Fruit fly (Drosophila melanogaster) Kc167 (cell line): ENCODE results near the gene Mvl.

Experiments
- Myc ChIP-seq: fragments of >200 bp; optimal IDR thresholded peaks from 2 replicates; lab custom pipeline; 2017; ENCODE audit warnings: missing external identifiers
- Sin3A ChIP-seq: fragments of >200 bp; optimal IDR thresholded peaks from 2 replicates; lab custom pipeline; 2018; ENCODE audit warnings: missing external identifiers
- h ChIP-seq: fragments of >200 bp; optimal IDR thresholded peaks from 3 replicates; lab custom pipeline; 2018; ENCODE audit warnings: missing external identifiers
- insv ChIP-seq: fragments of >200 bp; optimal IDR thresholded peaks from 3 replicates; lab custom pipeline; 2018; ENCODE audit warnings: missing external identifiers
- psq ChIP-seq: fragments of >200 bp; optimal IDR thresholded peaks from 2 replicates; lab custom pipeline; 2017; ENCODE audit warnings: missing external identifiers
- ttk ChIP-seq: sonication (Bioruptor generic); optimal IDR thresholded peaks from 2 replicates; lab custom pipeline; 2017; ENCODE audit warnings: missing external identifiers

The Mvl gene

DNA sequence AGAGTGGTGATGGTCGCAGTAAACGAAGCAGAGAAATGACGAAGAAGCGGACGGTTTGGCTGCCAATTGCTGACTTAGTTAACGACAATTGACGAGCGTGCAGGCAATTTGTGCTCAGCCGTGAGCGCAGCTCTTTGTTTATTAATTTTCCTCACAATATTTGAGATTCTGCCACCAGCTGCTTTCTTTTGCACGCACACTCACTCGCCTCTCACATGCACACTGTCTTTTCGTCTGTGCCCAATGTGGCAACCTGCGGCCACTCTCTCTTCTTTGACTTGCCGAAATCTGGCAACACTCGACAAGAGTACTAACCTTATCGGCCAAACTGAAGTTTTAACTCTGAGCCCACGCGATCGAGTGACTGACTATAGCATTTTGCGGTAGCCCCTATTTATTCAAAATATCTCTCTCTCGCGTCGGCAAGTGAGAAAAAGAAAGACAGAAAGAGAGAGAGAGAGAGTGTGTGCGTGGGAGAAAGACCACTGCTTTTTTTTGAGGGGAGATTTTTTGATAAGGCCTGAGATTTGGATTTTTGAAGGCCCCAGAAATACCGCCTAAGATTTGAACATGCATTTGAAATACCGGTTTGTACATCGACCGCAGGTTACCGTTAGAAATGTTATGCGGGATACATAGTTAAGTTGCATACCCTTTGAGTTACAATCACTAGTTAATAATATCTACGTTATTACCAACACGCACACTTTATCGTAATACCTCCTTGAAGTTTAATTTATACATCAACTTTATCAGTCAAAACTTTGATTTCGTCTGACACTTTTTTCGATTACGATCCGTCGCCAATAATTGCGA is at the start of gene Mvl:
TSS of gene Mvl (minus strand) at position 371 of the 816 bp plus-strand sequence.
- TF ChIP-seq insv (lab: Kevin White, UChicago) (no peak), Myc (lab: Kevin White, UChicago) (no peak), ttk (lab: Kevin White, UChicago) (no peak), Sin3A (lab: Kevin White, UChicago) (no peak), h (lab: Kevin White, UChicago) (no peak), psq (lab: Kevin White, UChicago) (no peak)

dm6 chr3R:21109712-21110111 is 49.1 kb upstream of the Mvl start:
- TF ChIP-seq Myc (lab: Kevin White, UChicago) = no peak
- no peak for TF ChIP-seq ttk (lab: Kevin White, UChicago)
- no peak for TF ChIP-seq insv (lab: Kevin White, UChicago)
- no peak for TF ChIP-seq Sin3A (lab: Kevin White, UChicago)
- no peak for TF ChIP-seq psq (lab: Kevin White, UChicago)
- TF ChIP-seq h (lab: Kevin White, UChicago) = no peak

DNA sequence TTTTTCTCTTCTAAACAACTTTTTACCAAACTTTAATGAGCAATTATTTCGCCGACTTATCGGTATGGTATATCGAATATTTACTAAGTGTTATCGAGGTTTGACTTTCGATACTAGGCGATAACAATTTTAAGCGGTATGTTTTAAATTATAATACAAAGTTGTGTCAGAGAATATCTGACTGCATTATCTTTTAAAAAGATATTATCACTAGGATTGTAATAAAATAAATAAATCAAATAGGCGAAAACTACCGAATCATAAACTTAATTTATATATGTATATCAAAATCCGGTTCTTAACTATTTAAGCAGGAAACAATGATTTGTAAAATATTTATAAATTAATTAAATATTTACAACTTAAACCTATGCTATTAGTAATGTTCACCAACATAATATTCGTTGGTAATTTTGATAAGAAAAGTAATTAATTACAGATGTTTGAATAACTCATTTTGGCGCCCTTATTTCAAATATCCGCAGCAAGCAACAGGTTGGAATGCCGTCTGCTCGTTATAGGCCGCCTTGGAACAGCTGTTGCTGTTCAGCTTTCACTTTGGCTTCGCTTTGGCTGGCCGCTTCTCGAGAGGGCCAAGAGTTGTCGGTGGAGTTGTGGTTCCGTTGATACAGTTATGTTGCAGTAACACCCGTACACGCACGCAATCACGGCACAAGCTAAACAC is 47.4 kb upstream of the Mvl start, which contains the start of the genes Sec15 and rtet:
TSS of gene Sec15 (minus strand) at position 66 of the 685 bp plus-strand sequence.
TSS of gene rtet (plus strand) at position 540 of the 685 bp plus-strand sequence.
- TF ChIP-seq Sin3A (lab: Kevin White, UChicago) (no peak), psq (lab: Kevin White, UChicago) (peak; percentile 74)

DNA sequence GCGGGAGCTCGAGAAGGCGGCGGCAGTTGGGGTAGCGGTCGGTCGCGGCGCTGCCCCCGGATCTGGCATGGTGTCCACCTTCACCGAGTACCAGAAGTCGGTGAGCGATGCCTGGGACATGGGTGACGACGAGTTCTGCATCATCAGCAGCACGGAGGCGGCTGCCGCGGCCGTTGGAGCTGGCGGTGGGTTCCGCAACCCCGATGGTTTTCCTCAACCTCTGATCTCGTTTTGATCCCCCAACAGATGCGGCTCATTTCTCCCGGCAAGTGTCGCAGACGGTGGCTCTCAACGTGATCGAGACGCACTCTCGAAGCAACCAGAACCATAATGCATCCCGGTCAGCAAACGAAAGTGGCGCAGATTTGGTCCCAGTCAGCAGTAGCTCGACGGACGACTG is 41.9 kb upstream of the Mvl start:
- TF ChIP-seq insv (lab: Kevin White, UChicago) (no peak), psq (lab: Kevin White, UChicago) (no peak), h (lab: Kevin White, UChicago) (no peak), ttk (lab: Kevin White, UChicago) (no peak), Sin3A (lab: Kevin White, UChicago) (no peak), Myc (lab: Kevin White, UChicago) (no peak)

DNA sequence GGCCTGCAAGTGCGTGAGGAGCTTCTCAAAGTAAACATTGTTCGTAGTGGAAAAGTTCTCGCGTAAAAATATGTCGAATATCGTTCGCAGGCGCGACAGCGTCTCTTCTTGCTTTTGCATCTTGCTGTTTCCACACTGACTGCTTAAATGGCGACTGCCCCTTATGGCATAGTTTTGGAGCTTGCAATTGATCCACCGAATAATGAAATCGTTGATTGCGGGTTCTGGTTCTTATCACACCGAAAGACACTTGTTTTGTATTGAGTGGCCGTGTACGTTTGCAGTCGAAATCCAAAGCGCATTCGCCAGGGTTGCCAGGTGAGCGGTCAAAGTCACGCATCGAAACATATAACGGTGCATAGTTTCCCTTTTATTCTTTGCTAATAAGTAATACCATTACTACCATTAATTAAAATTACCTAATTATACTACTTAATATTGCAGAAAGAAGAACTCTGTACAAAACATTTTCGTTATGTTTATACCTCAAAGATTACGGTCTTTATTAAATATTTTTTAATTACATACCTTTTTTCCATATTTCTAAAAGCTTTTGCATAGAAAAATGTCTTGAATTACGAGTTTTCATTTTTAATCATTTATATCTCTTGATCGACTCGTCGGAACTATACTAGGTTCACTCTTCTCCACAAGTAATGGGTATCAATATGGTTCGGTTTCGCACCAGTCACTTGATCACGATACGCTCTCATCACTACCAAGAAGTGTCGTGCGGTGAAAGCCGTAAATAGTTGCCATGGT is 41.0 kb upstream of the Mvl start, which contains the start of the genes CG7044 and Tbc1d22:
TSS of gene CG7044 (minus strand) at position 266 of the 762 bp plus-strand sequence.
TSS of gene Tbc1d22 (plus strand) at position 747 of the 762 bp plus-strand sequence.
- TF ChIP-seq ttk (lab: Kevin White, UChicago) = no peak
- no peak for TF ChIP-seq h (lab: Kevin White, UChicago)
- peak; percentile 87 for TF ChIP-seq Sin3A (lab: Kevin White, UChicago)
- TF ChIP-seq psq (lab: Kevin White, UChicago) = no peak
- TF ChIP-seq insv (lab: Kevin White, UChicago) = no peak
- TF ChIP-seq Myc (lab: Kevin White, UChicago) = no peak

dm6 chr3R:21097631-21098117 is 37.1 kb upstream of the Mvl start, which contains the start of gene RhoGAP93B:
RhoGAP93B (minus strand) TSS chr3R:21097827.
- TF ChIP-seq insv (lab: Kevin White, UChicago) = no peak
- no peak for TF ChIP-seq ttk (lab: Kevin White, UChicago)
- no peak for TF ChIP-seq psq (lab: Kevin White, UChicago)
- TF ChIP-seq h (lab: Kevin White, UChicago) = no peak

dm6 chr3R:21097160-21097559 is 36.6 kb upstream of the Mvl start:
- no peak for TF ChIP-seq h (lab: Kevin White, UChicago)

DNA sequence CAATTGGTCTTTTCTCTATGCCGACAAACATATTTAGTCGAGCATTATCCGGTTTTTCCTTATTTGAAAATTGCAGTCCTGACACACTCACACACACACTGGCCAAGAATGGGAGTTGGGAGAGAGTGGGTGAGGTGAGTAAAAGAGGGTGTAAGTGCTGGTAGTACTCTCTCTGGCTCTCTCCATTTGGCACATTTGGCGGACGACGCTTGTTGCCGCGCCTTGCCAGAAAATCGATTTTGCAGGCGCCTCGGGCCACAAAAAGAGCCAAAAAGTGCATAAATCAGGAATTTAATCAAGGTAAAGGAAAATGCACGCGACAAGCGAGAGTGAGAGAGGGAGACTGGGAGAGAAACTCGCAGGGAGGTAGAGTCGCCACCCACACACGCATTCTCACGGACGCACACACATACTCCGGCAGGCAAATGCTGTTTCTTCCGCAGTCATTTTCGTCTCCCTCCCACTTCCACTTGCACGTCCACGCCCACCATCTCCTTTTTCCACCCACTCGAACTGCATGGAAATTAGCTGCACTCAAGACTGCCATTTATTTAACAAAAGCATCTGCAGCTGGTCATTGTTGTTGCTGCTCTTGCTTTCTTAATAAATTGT is 36.0 kb upstream of the Mvl start:
- no peak for TF ChIP-seq ttk (lab: Kevin White, UChicago)
- TF ChIP-seq insv (lab: Kevin White, UChicago) = no peak
- TF ChIP-seq h (lab: Kevin White, UChicago) = no peak
- TF ChIP-seq psq (lab: Kevin White, UChicago) = no peak
- no peak for TF ChIP-seq Myc (lab: Kevin White, UChicago)
- no peak for TF ChIP-seq Sin3A (lab: Kevin White, UChicago)

dm6 chr3R:21094292-21094691 is 33.7 kb upstream of the Mvl start:
- TF ChIP-seq ttk (lab: Kevin White, UChicago) (no peak), h (lab: Kevin White, UChicago) (no peak), Myc (lab: Kevin White, UChicago) (no peak), Sin3A (lab: Kevin White, UChicago) (no peak), insv (lab: Kevin White, UChicago) (no peak)

- TF ChIP-seq Myc (lab: Kevin White, UChicago) = no peak
- TF ChIP-seq insv (lab: Kevin White, UChicago) = no peak
- no peak for TF ChIP-seq ttk (lab: Kevin White, UChicago)
- no peak for TF ChIP-seq Sin3A (lab: Kevin White, UChicago)
- no peak for TF ChIP-seq psq (lab: Kevin White, UChicago)
- TF ChIP-seq h (lab: Kevin White, UChicago) = no peak
These were observed 32.2 kb upstream of the Mvl start for dm6 chr3R:21092829-21093228.
